Worm (Caenorhabditis elegans): ENCODE measurements around the gene C08B11.9.
A peak's percentile ranks its signal among the peaks of the same experiment; 100 is the strongest.

C08B11.9 gene

ce11 chrII:8071801-8072544 lies 34.0 kb upstream of the C08B11.9 start (continued):
- peak; percentile 58; the same call in 1 of the 2 replicates for TF ChIP-seq hmg-1.1 (GFP tag; IDR thresholded peaks at IDR 0.05)
- no peak for TF ChIP-seq snpc-4 (tag; optimal IDR thresholded peaks at IDR 0.05)
- TF ChIP-seq zfp-2 (tag; optimal IDR thresholded peaks at IDR 0.05), result no peak
- TF ChIP-seq dmd-6 (GFP tag; IDR thresholded peaks at IDR 0.05), result 0 out of 2 replicates have a peak, but pooled peaks have one; percentile 18
- no peak for TF ChIP-seq sdz-12 (GFP tag; optimal IDR thresholded peaks at IDR 0.05)
- TF ChIP-seq unc-130 (GFP tag; optimal IDR thresholded peaks at IDR 0.05), result no peak
- TF ChIP-seq skn-1 (tag; optimal IDR thresholded peaks at IDR 0.05), result no peak
- no peak for TF ChIP-seq lin-1 (GFP tag; IDR thresholded peaks at IDR 0.05)
- TF ChIP-seq D1046.2 (GFP tag; IDR thresholded peaks at IDR 0.05), result no peak
- TF ChIP-seq ztf-7 (tag; optimal IDR thresholded peaks at IDR 0.05), result no peak
- no peak for TF ChIP-seq vab-7 (GFP tag; IDR thresholded peaks at IDR 0.05)
- no peak for TF ChIP-seq mdt-29 (GFP tag; IDR thresholded peaks at IDR 0.05)
- TF ChIP-seq dmd-8 (GFP tag; IDR thresholded peaks at IDR 0.05), result no peak
- no peak for TF ChIP-seq zip-11 (GFP tag; IDR thresholded peaks at IDR 0.05)
- no peak for TF ChIP-seq nhr-10 (tag; optimal IDR thresholded peaks at IDR 0.05)
- peak; percentile 94 for TF ChIP-seq hlh-30 (tag; optimal IDR thresholded peaks at IDR 0.05; ENCODE audit: insufficient read depth)
- TF ChIP-seq nhr-6 (tag; optimal IDR thresholded peaks at IDR 0.05), result no peak
- no peak for TF ChIP-seq lin-29 (GFP tag; IDR thresholded peaks at IDR 0.05)
- no peak for TF ChIP-seq spr-3 (GFP tag; optimal IDR thresholded peaks at IDR 0.05)
- no peak for TF ChIP-seq ztf-11 (tag; optimal IDR thresholded peaks at IDR 0.05)
- TF ChIP-seq ceh-82 (tag; optimal IDR thresholded peaks at IDR 0.05), result no peak
- no peak for TF ChIP-seq F37D6.2 (tag; optimal IDR thresholded peaks at IDR 0.05)
- TF ChIP-seq ceh-62 (tag; optimal IDR thresholded peaks at IDR 0.05), result no peak
- TF ChIP-seq pha-4 (GFP tag; IDR thresholded peaks at IDR 0.05), result no peak
- TF ChIP-seq pha-4 (tag; optimal IDR thresholded peaks at IDR 0.05), result no peak
- TF ChIP-seq arid-1 (GFP tag; conservative IDR thresholded peaks at IDR 0.05), result no peak
- TF ChIP-seq php-3 (GFP tag; IDR thresholded peaks at IDR 0.05), result no peak
- TF ChIP-seq dve-1 (tag; optimal IDR thresholded peaks at IDR 0.05; ENCODE audit: insufficient read depth), result no peak
- no peak for TF ChIP-seq pqm-1 (tag; optimal IDR thresholded peaks at IDR 0.05)
- TF ChIP-seq tag-97 (GFP tag; IDR thresholded peaks at IDR 0.05), result no peak
- no peak for TF ChIP-seq lin-13 (GFP tag; optimal IDR thresholded peaks at IDR 0.05)
- TF ChIP-seq ZK337.2 (GFP tag; IDR thresholded peaks at IDR 0.05), result no peak
- peak; percentile 24 to 67 for TF ChIP-seq mdl-1 (tag; optimal IDR thresholded peaks at IDR 0.05)

DNA sequence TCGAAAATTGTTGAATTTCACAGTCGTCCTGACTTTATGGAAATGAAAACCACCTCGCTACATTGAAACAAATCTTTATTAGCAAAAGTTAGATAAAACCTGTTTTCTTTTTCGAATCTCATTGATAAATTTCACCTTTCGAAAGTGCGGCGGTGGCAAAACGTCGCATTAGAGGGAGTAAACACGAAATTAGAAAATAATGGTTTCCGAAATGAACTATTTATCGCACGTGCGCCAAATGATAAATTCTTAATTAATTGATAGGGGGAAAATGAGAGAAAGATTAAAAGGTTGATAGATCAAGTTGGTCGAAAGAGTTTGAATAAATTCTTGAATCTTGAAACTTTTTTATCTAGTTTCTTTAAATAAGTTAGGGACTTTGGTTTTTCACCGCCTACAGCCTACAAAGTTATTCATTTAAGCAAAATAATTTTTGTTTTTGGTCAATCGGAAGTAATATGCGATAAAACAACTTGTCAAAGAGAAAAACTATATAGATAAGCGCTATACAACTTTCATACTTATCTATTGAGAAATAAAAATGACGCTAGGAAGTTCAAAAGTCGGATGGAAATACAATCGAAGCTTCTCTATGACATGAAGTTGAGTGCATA lies 33.1 kb upstream of the C08B11.9 start:
- no peak for TF ChIP-seq tag-97 (GFP tag; IDR thresholded peaks at IDR 0.05)
- no peak for TF ChIP-seq ZK546.5 (tag; optimal IDR thresholded peaks at IDR 0.05)
- peak in 1 of 2 experiments; percentile 48 for TF ChIP-seq mdl-1 (tag; optimal IDR thresholded peaks at IDR 0.05)
- no peak for TF ChIP-seq lin-1 (GFP tag; IDR thresholded peaks at IDR 0.05)
- no peak for TF ChIP-seq snpc-1.2 (GFP tag; IDR thresholded peaks at IDR 0.05)
- TF ChIP-seq lim-7 (GFP tag; IDR thresholded peaks at IDR 0.05), result no peak
- TF ChIP-seq lin-38 (GFP tag; IDR thresholded peaks at IDR 0.05), result no peak
- peak; percentile 7 for TF ChIP-seq hlh-30 (tag; optimal IDR thresholded peaks at IDR 0.05; ENCODE audit: insufficient read depth)
- no peak for TF ChIP-seq vab-7 (GFP tag; IDR thresholded peaks at IDR 0.05)
- TF ChIP-seq Y48G9A.11 (GFP tag; IDR thresholded peaks at IDR 0.05), result no peak
- TF ChIP-seq pqm-1 (tag; optimal IDR thresholded peaks at IDR 0.05), result peak; percentile 60
- no peak for TF ChIP-seq F44E2.7 (GFP tag; IDR thresholded peaks at IDR 0.05)
- TF ChIP-seq jun-1 (tag; optimal IDR thresholded peaks at IDR 0.05), result no peak
- TF ChIP-seq pha-4 (GFP tag; IDR thresholded peaks at IDR 0.05), result no peak
- no peak for TF ChIP-seq pha-4 (tag; optimal IDR thresholded peaks at IDR 0.05)
- TF ChIP-seq mes-2 (tag; optimal IDR thresholded peaks at IDR 0.05; ENCODE audit: poor library complexity, severe bottlenecking), result no peak
- no peak for TF ChIP-seq gei-8 (GFP tag; optimal IDR thresholded peaks at IDR 0.05)
- no peak for TF ChIP-seq nhr-11 (tag; optimal IDR thresholded peaks at IDR 0.05)
- TF ChIP-seq T26A8.4 (GFP tag; IDR thresholded peaks at IDR 0.05), result no peak
- TF ChIP-seq aha-1 (tag), result peak; percentile 46
- no peak for TF ChIP-seq dmd-9 (GFP tag; IDR thresholded peaks at IDR 0.05)
- TF ChIP-seq sdz-12 (GFP tag; optimal IDR thresholded peaks at IDR 0.05), result no peak
- TF ChIP-seq nhr-28 (tag; optimal IDR thresholded peaks at IDR 0.05), result peak; percentile 6
- no peak for TF ChIP-seq nhr-42 (GFP tag; IDR thresholded peaks at IDR 0.05)
- peak; percentile 48 for TF ChIP-seq mxl-3 (GFP tag; optimal IDR thresholded peaks at IDR 0.05)
